Fruit fly (Drosophila melanogaster): ENCODE data around the gene CAH4.

The CAH4 gene

dm6 chr3R:24862065-24862464 lies 4.7 kb upstream of the CAH4 start, which contains the start of gene CG13640:
CG13640 (minus strand) TSS chr3R:24862165.
- no peak for TF ChIP-seq Hr4 (GFP tag; optimal IDR thresholded peaks at IDR 0.05)
- TF ChIP-seq ss (GFP tag; optimal IDR thresholded peaks at IDR 0.05): no peak
- no peak for TF ChIP-seq CG8632 (GFP tag; optimal IDR thresholded peaks at IDR 0.05)
- no peak for TF ChIP-seq CG9139 (GFP tag; optimal IDR thresholded peaks at IDR 0.05)
- no peak for TF ChIP-seq Sox15 (GFP tag; optimal IDR thresholded peaks at IDR 0.05)
- no peak for TF ChIP-seq CG3032 (tag; optimal IDR thresholded peaks at IDR 0.05)
- TF ChIP-seq vri (GFP tag; optimal IDR thresholded peaks at IDR 0.05): no peak
- no peak for TF ChIP-seq CG32006 (GFP tag; optimal IDR thresholded peaks at IDR 0.05)

- TF ChIP-seq acj6 (GFP tag; optimal IDR thresholded peaks at IDR 0.05) (no peak), Ets96B (tag; optimal IDR thresholded peaks at IDR 0.05) (no peak), salr (GFP tag; optimal IDR thresholded peaks at IDR 0.05) (no peak), Met (GFP tag; optimal IDR thresholded peaks at IDR 0.05) (no peak), CG8632 (GFP tag; optimal IDR thresholded peaks at IDR 0.05) (no peak), OdsH (GFP tag; optimal IDR thresholded peaks at IDR 0.05) (no peak), CG11762 (GFP tag; optimal IDR thresholded peaks at IDR 0.05; ENCODE audit: insufficient read depth) (no peak), achi (GFP tag; optimal IDR thresholded peaks at IDR 0.05) (no peak), Eip75B (GFP tag; optimal IDR thresholded peaks at IDR 0.05) (no peak), CG6276 (GFP tag; optimal IDR thresholded peaks at IDR 0.05) (no peak), CG6808 (GFP tag; optimal IDR thresholded peaks at IDR 0.05) (no peak), ss (GFP tag; optimal IDR thresholded peaks at IDR 0.05) (peak in 1 of 2 experiments; percentile 51), Hr39 (GFP tag; optimal IDR thresholded peaks at IDR 0.05) (no peak), Eip78C (GFP tag) (peak; percentile 69), CG6163 (GFP tag; IDR thresholded peaks at IDR 0.05) (0 out of 3 replicates have a peak, but pooled peaks have one; percentile 24), CG9139 (GFP tag; optimal IDR thresholded peaks at IDR 0.05) (peak; percentile 27)
Observed at dm6 chr3R:24860316-24860826, 3.0 kb upstream of the CAH4 start, which contains the start of gene CG13639. CG13639 (minus strand) TSS chr3R:24860366.

- TF ChIP-seq CG10669 (GFP tag; optimal IDR thresholded peaks at IDR 0.05): no peak
- no peak for TF ChIP-seq CG8319 (GFP tag; optimal IDR thresholded peaks at IDR 0.05)
- no peak for TF ChIP-seq CG32006 (GFP tag; optimal IDR thresholded peaks at IDR 0.05)
- TF ChIP-seq pdm3 (GFP tag; optimal IDR thresholded peaks at IDR 0.05): no peak
- TF ChIP-seq CG11294 (GFP tag; IDR thresholded peaks at IDR 0.05): no peak
- TF ChIP-seq fd85E (GFP tag; optimal IDR thresholded peaks at IDR 0.05): no peak
- TF ChIP-seq topi (GFP tag; optimal IDR thresholded peaks at IDR 0.05): no peak
- no peak for TF ChIP-seq Lpt (GFP tag; optimal IDR thresholded peaks at IDR 0.05)
Observed at dm6 chr3R:24859701-24860100, 2.3 kb upstream of the CAH4 start, which contains the start of gene ppk22. ppk22 (minus strand) TSS chr3R:24859801.

- TF ChIP-seq achi (GFP tag; optimal IDR thresholded peaks at IDR 0.05) (no peak), fd59A (GFP tag; optimal IDR thresholded peaks at IDR 0.05) (no peak), Met (GFP tag; optimal IDR thresholded peaks at IDR 0.05) (no peak), CG31627 (GFP tag; optimal IDR thresholded peaks at IDR 0.05) (no peak), Ets96B (tag; optimal IDR thresholded peaks at IDR 0.05) (no peak), CG8632 (GFP tag; optimal IDR thresholded peaks at IDR 0.05) (no peak), Eip75B (GFP tag; optimal IDR thresholded peaks at IDR 0.05) (no peak), topi (GFP tag; optimal IDR thresholded peaks at IDR 0.05) (no peak), dsx (GFP tag; optimal IDR thresholded peaks at IDR 0.05; ENCODE audit: poor library complexity, severe bottlenecking) (no peak), CG15336 (GFP tag; IDR thresholded peaks at IDR 0.05) (no peak), CG9139 (GFP tag; optimal IDR thresholded peaks at IDR 0.05) (no peak), CG7368 (GFP tag; optimal IDR thresholded peaks at IDR 0.05) (no peak), svp (GFP tag) (no peak), Gug (GFP tag; IDR thresholded peaks at IDR 0.05) (no peak), Hr38 (GFP tag; optimal IDR thresholded peaks at IDR 0.05) (no peak), CG6276 (GFP tag; optimal IDR thresholded peaks at IDR 0.05) (no peak), spab (GFP tag; optimal IDR thresholded peaks at IDR 0.05) (no peak), Eip78C (GFP tag) (no peak)
Observed at dm6 chr3R:24856143-24856542, 1.2 kb downstream of the CAH4 start, which contains the start of gene HDAC11. HDAC11 (minus strand) TSS chr3R:24856243.
